Worm (Caenorhabditis elegans) whole organism, L2 larva: Measurements from ENCODE around the gene prmt-4.

Experiments
- egl-27 ChIP-seq: sonication (generic microtip); optimal IDR thresholded peaks from 3 replicates; lab custom pipeline; 2017; ENCODE audit warnings: missing biosample characterization, missing genetic modification reagents, missing genetic modification characterization
- elt-3 ChIP-seq: sonication (generic microtip); optimal IDR thresholded peaks from 2 replicates; lab custom pipeline; 2017; ENCODE audit warnings: missing biosample characterization, missing genetic modification characterization
- lin-39 ChIP-seq: fragments of 150-350 bp; optimal IDR thresholded peaks from 2 replicates; lab custom pipeline; 2014; ENCODE audit warnings: missing biosample characterization, missing genetic modification reagents, missing genetic modification characterization
- mab-5 ChIP-seq: fragments of 150-350 bp; optimal IDR thresholded peaks from 2 replicates; lab custom pipeline; 2014; ENCODE audit warnings: missing biosample characterization, missing genetic modification characterization
- unc-39 ChIP-seq: fragments of 150-350 bp; optimal IDR thresholded peaks from 2 replicates; lab custom pipeline; 2014; ENCODE audit warnings: missing biosample characterization, missing genetic modification characterization
- unc-62 ChIP-seq: fragments of 150-350 bp; optimal IDR thresholded peaks from 2 replicates; lab custom pipeline; 2014; ENCODE audit warnings: missing biosample characterization, missing genetic modification reagents, missing genetic modification characterization
- zag-1 ChIP-seq: fragments of 150-350 bp; optimal IDR thresholded peaks from 2 replicates; lab custom pipeline; 2014; ENCODE audit warnings: missing biosample characterization, missing genetic modification characterization

ce11 chrIV:601595-601994, 1.8 kb downstream of the prmt-4 start, which contains the start of gene srt-59:
- TF ChIP-seq elt-3 (tag; lab: Kevin White, UChicago) = no peak
- TF ChIP-seq unc-62 = no peak
- TF ChIP-seq unc-39 = no peak
- no peak for TF ChIP-seq lin-39
- no peak for TF ChIP-seq egl-27
- no peak for TF ChIP-seq zag-1 (tag; lab: Kevin White, UChicago)
- TF ChIP-seq mab-5 (tag; lab: Kevin White, UChicago) = no peak
